Worm (Caenorhabditis elegans) whole organism, midembryonic: ENCODE measurements around the gene gtf-2E2.

Experiments
- T22C8.4 ChIP-seq: fragments of 200-800 bp; sonication (Bioruptor generic); IDR thresholded peaks from 2 replicates; pipeline ENCODE4 v1.3.6; 2022; ENCODE audit warnings: missing genetic modification characterization, missing compliant biosample characterization
- flt-1 ChIP-seq: fragments of 200-800 bp; sonication (Bioruptor generic); IDR thresholded peaks from 2 replicates; pipeline ENCODE4 v1.3.6; 2022; ENCODE audit warnings: missing genetic modification characterization, missing compliant biosample characterization
- med-1 ChIP-seq: sonication (generic microtip); optimal IDR thresholded peaks from 2 replicates; lab custom pipeline; 2017; ENCODE audit warnings: missing genetic modification characterization, mild to moderate bottlenecking, missing compliant biosample characterization, antibody characterized with exemption, missing genetic modification reagents; ENCODE audit not compliant: insufficient read depth
- ref-1 ChIP-seq: fragments of 200-800 bp; sonication (Bioruptor generic); conservative IDR thresholded peaks from 2 replicates; pipeline ENCODE4 v1.3.6; 2022; ENCODE audit warnings: missing genetic modification reagents, missing genetic modification characterization, missing compliant biosample characterization
- ztf-23 ChIP-seq: fragments of 200-800 bp; sonication (Bioruptor generic); IDR thresholded peaks from 2 replicates; pipeline ENCODE4 v1.3.6; 2022; ENCODE audit warnings: missing genetic modification reagents, missing genetic modification characterization, missing compliant biosample characterization
- ztf-29 ChIP-seq: fragments of 200-800 bp; sonication (Bioruptor generic); IDR thresholded peaks from 2 replicates; pipeline ENCODE4 v1.3.6; 2022; ENCODE audit warnings: missing genetic modification reagents, missing genetic modification characterization, missing compliant biosample characterization

DNA sequence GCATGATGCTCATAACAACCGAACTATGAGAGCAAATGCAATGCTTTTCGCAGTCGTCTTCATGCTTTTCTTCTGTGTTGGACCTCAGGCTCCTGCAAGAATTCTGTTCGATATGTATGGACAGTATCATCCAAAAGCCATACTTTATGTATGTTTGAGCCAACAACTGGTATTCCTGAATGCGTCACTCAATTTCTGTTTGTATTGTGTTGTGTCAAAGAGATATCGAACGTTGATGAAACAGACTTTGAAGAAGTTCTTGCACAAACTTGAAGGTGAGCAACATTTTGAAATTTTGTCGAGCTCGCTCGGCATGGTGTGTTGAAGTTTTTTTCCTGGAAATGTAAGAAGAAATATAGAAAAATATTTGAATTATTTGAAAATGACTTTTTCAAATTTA is 29.4 kb downstream of the gtf-2E2 start:
- TF ChIP-seq med-1 (GFP tag; lab: Kevin White, UChicago) = no peak
- no peak for TF ChIP-seq flt-1 (GFP tag; lab: Robert Waterston, UW)
- no peak for TF ChIP-seq ref-1 (GFP tag; lab: Robert Waterston, UW)
- no peak for TF ChIP-seq T22C8.4 (GFP tag; lab: Robert Waterston, UW)
- no peak for TF ChIP-seq ztf-23
- TF ChIP-seq ztf-29 (GFP tag; lab: Robert Waterston, UW) = no peak
